Fruit fly (Drosophila melanogaster): ENCODE data around the gene CG42709.

Gene CG42709

DNA sequence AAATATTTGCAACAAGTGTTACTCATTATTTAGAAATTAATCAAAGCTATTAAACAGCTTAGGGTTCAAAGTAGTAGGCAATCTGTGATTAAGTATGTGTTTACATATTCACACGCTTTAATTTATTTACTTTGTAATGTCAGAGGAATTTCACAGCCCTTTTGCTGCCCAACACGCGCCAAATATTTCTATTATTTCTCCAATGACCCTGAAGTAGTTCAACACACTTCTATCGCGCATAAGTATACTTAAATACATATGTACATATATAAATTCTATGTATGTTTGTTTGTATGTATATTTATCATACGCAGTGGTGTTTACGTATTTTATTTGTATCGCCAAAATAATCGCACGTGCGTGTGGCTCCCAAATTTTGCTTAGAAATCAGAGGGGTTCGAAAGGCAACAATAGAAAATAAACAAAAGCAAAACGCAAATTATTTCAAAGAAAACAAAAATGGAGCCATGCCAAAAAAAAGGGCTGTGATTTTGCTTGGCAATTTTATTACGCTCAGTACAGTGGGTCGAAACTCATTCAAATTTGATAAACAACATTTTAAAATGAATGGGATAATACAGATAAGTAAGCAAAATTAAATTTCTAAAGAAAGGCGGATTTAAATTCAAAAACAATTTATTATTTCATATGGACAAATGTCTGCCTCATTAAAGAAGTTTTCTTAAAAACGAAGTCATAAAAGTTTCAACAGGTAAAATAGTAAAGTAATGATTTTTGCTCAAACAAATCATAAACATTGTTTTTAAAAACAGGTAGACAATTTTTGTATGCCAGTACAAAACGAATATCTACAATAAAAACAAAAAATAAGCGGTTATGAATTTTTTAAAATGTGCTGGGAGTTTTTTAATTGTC, 13.4 kb downstream of the CG42709 start (continued):
- no peak for TF ChIP-seq CG3407 (GFP tag; optimal IDR thresholded peaks at IDR 0.05)
- no peak for TF ChIP-seq CG4404 (GFP tag; IDR thresholded peaks at IDR 0.05)
- no peak for TF ChIP-seq TFAM (GFP tag; optimal IDR thresholded peaks at IDR 0.05)
- TF ChIP-seq hth (optimal IDR thresholded peaks at IDR 0.05): no peak
- no peak for TF ChIP-seq pum (GFP tag; optimal IDR thresholded peaks at IDR 0.05)
- peak; percentile 37 for TF ChIP-seq nmo (GFP tag; optimal IDR thresholded peaks at IDR 0.05)
- TF ChIP-seq CG11456 (GFP tag; IDR thresholded peaks at IDR 0.05): no peak
- no peak for TF ChIP-seq NFAT (GFP tag; IDR thresholded peaks at IDR 0.05)
- no peak for TF ChIP-seq CG4617 (GFP tag; optimal IDR thresholded peaks at IDR 0.05; ENCODE audit: borderline replicate concordance)
- TF ChIP-seq Sin3A (optimal IDR thresholded peaks at IDR 0.05): no peak
- TF ChIP-seq D19B (GFP tag; optimal IDR thresholded peaks at IDR 0.05): peak; percentile 32
- TF ChIP-seq CG15269 (tag; optimal IDR thresholded peaks at IDR 0.05): peak; percentile 57
- TF ChIP-seq HmgZ (tag; optimal IDR thresholded peaks at IDR 0.05): no peak
- peak; percentile 70 for TF ChIP-seq zfh2 (GFP tag; optimal IDR thresholded peaks at IDR 0.05)
- TF ChIP-seq usp (GFP tag; optimal IDR thresholded peaks at IDR 0.05): no peak
- no peak for TF ChIP-seq CG1024 (GFP tag; IDR thresholded peaks at IDR 0.05)
- TF ChIP-seq Oli (tag; optimal IDR thresholded peaks at IDR 0.05): peak; percentile 47
- TF ChIP-seq seq (GFP tag; IDR thresholded peaks at IDR 0.05): no peak
- TF ChIP-seq CG11695 (GFP tag; IDR thresholded peaks at IDR 0.05): no peak
- TF ChIP-seq fd96Cb (tag; optimal IDR thresholded peaks at IDR 0.05): peak; percentile 8
- TF ChIP-seq gem (tag; optimal IDR thresholded peaks at IDR 0.05): peak; percentile 73
- TF ChIP-seq ash1 (GFP tag; optimal IDR thresholded peaks at IDR 0.05): no peak
- TF ChIP-seq Ada2b (GFP tag; IDR thresholded peaks at IDR 0.05): peak; percentile 23; the same call in 1 of the 2 replicates
- TF ChIP-seq danr (GFP tag; IDR thresholded peaks at IDR 0.05): no peak
- no peak for TF ChIP-seq Dad (GFP tag; optimal IDR thresholded peaks at IDR 0.05)
- no peak for TF ChIP-seq Dp (GFP tag; optimal IDR thresholded peaks at IDR 0.05)
- TF ChIP-seq CG18764 (GFP tag; optimal IDR thresholded peaks at IDR 0.05): no peak
- TF ChIP-seq CG10321 (GFP tag; IDR thresholded peaks at IDR 0.05): no peak
- no peak for TF ChIP-seq croc (GFP tag; conservative IDR thresholded peaks at IDR 0.05)
- TF ChIP-seq Chrac-16 (GFP tag; optimal IDR thresholded peaks at IDR 0.05): peak; percentile 30
- peak; percentile 18; the same call in 1 of the 2 replicates for TF ChIP-seq esg (GFP tag; conservative IDR thresholded peaks at IDR 0.05)
- TF ChIP-seq CG13296 (GFP tag; optimal IDR thresholded peaks at IDR 0.05): peak; percentile 28
- TF ChIP-seq Gug (GFP tag; IDR thresholded peaks at IDR 0.05): no peak
- TF ChIP-seq odd (GFP tag; optimal IDR thresholded peaks at IDR 0.05): peak; percentile 23
- no peak for TF ChIP-seq Med (GFP tag)
- no peak for TF ChIP-seq CG2889 (GFP tag; IDR thresholded peaks at IDR 0.05)
- 0 out of 2 replicates have a peak, but pooled peaks have one; percentile 16 for TF ChIP-seq wdn (GFP tag; IDR thresholded peaks at IDR 0.05)
- TF ChIP-seq CG17385 (GFP tag; optimal IDR thresholded peaks at IDR 0.05): peak; percentile 35
- TF ChIP-seq CG3163 (GFP tag; optimal IDR thresholded peaks at IDR 0.05): no peak
- peak; percentile 6 for TF ChIP-seq Fer2 (tag; optimal IDR thresholded peaks at IDR 0.05)
- TF ChIP-seq Doc2 (GFP tag; IDR thresholded peaks at IDR 0.05): no peak
- no peak for TF ChIP-seq H2.0 (GFP tag; IDR thresholded peaks at IDR 0.05)
- peak; percentile 64 for TF ChIP-seq CG30403 (GFP tag; optimal IDR thresholded peaks at IDR 0.05)
- TF ChIP-seq D (optimal IDR thresholded peaks at IDR 0.05): no peak
- no peak for TF ChIP-seq D (GFP tag; optimal IDR thresholded peaks at IDR 0.05)
- TF ChIP-seq CG10979 (tag; optimal IDR thresholded peaks at IDR 0.05): no peak
- peak; percentile 45 for TF ChIP-seq bcd (GFP tag; optimal IDR thresholded peaks at IDR 0.05)
- peak in 1 of 2 experiments; percentile 9 for TF ChIP-seq chif (GFP tag; optimal IDR thresholded peaks at IDR 0.05)
- TF ChIP-seq CG17186 (GFP tag; optimal IDR thresholded peaks at IDR 0.05): no peak
- TF ChIP-seq CG33213 (GFP tag; optimal IDR thresholded peaks at IDR 0.05): no peak
- TF ChIP-seq pzg (GFP tag; optimal IDR thresholded peaks at IDR 0.05): no peak
